Worm (Caenorhabditis elegans): Measurements from ENCODE around the gene C39E9.8.
A peak's percentile ranks its signal among the peaks of the same experiment; 100 is the strongest.

The C39E9.8 gene

ce11 chrIV:13032153-13032552 lies 47.1 kb upstream of the C39E9.8 start:
- TF ChIP-seq mab-5 (tag; optimal IDR thresholded peaks at IDR 0.05) (no peak), ceh-43 (GFP tag; optimal IDR thresholded peaks at IDR 0.05) (no peak), lsy-2 (tag; optimal IDR thresholded peaks at IDR 0.05) (no peak), nhr-237 (tag; optimal IDR thresholded peaks at IDR 0.05) (no peak), sptf-1 (tag; optimal IDR thresholded peaks at IDR 0.05) (no peak), ztf-11 (tag; optimal IDR thresholded peaks at IDR 0.05) (no peak), flh-1 (GFP tag; optimal IDR thresholded peaks at IDR 0.05) (no peak), bed-3 (GFP tag; optimal IDR thresholded peaks at IDR 0.05) (no peak), ces-1 (GFP tag; optimal IDR thresholded peaks at IDR 0.05) (no peak), tbx-8 (GFP tag; optimal IDR thresholded peaks at IDR 0.05) (no peak), ceh-39 (tag; optimal IDR thresholded peaks at IDR 0.05) (no peak), cnd-1 (tag; optimal IDR thresholded peaks at IDR 0.05) (no peak), nhr-2 (tag; optimal IDR thresholded peaks at IDR 0.05) (no peak), ham-2 (GFP tag; optimal IDR thresholded peaks at IDR 0.05) (no peak)

ce11 chrIV:13033516-13033915 lies 45.7 kb upstream of the C39E9.8 start:
- TF ChIP-seq ceh-39 (tag; optimal IDR thresholded peaks at IDR 0.05) (no peak), lin-32 (GFP tag; optimal IDR thresholded peaks at IDR 0.05) (peak; percentile 12)

- TF ChIP-seq ham-2 (GFP tag; optimal IDR thresholded peaks at IDR 0.05) = no peak
- no peak for TF ChIP-seq lsy-2 (tag; optimal IDR thresholded peaks at IDR 0.05)
- no peak for TF ChIP-seq mab-5 (tag; optimal IDR thresholded peaks at IDR 0.05)
- TF ChIP-seq nhr-2 (tag; optimal IDR thresholded peaks at IDR 0.05) = no peak
- no peak for TF ChIP-seq tbx-8 (GFP tag; optimal IDR thresholded peaks at IDR 0.05)
- TF ChIP-seq ceh-83 (GFP tag; optimal IDR thresholded peaks at IDR 0.05) = no peak
- no peak for TF ChIP-seq hlh-1 (tag; optimal IDR thresholded peaks at IDR 0.05)
- TF ChIP-seq flh-1 (GFP tag; optimal IDR thresholded peaks at IDR 0.05) = no peak
Measured at ce11 chrIV:13035302-13035701, 43.9 kb upstream of the C39E9.8 start.

- TF ChIP-seq ces-1 (GFP tag; optimal IDR thresholded peaks at IDR 0.05) (peak; percentile 12), sptf-1 (tag; optimal IDR thresholded peaks at IDR 0.05) (no peak), ceh-43 (GFP tag; optimal IDR thresholded peaks at IDR 0.05) (no peak), unc-39 (tag; optimal IDR thresholded peaks at IDR 0.05) (no peak), ceh-83 (GFP tag; optimal IDR thresholded peaks at IDR 0.05) (peak; percentile 7), unc-62 (GFP tag; optimal IDR thresholded peaks at IDR 0.05) (peak; percentile 33), bed-3 (GFP tag; optimal IDR thresholded peaks at IDR 0.05) (no peak), nhr-28 (tag; optimal IDR thresholded peaks at IDR 0.05) (no peak), ztf-11 (tag; optimal IDR thresholded peaks at IDR 0.05) (no peak), mls-2 (tag; optimal IDR thresholded peaks at IDR 0.05) (no peak), sem-2 (GFP tag; optimal IDR thresholded peaks at IDR 0.05) (no peak), elt-1 (tag; optimal IDR thresholded peaks at IDR 0.05; ENCODE audit: borderline replicate concordance, insufficient read depth) (peak; percentile 92), mab-5 (tag; optimal IDR thresholded peaks at IDR 0.05) (no peak)
Measured at ce11 chrIV:13036835-13037234, 42.4 kb upstream of the C39E9.8 start.

ce11 chrIV:13038888-13039287 lies 40.4 kb upstream of the C39E9.8 start, which contains the start of gene F49E11.2:
Gene F49E11.2 (minus strand): TSS chrIV:13038988.
- TF ChIP-seq sptf-1 (tag; optimal IDR thresholded peaks at IDR 0.05) (no peak), hlh-1 (tag; optimal IDR thresholded peaks at IDR 0.05) (no peak), nhr-76 (tag; optimal IDR thresholded peaks at IDR 0.05) (no peak), lin-13 (tag; optimal IDR thresholded peaks at IDR 0.05) (no peak), mep-1 (tag; optimal IDR thresholded peaks at IDR 0.05) (no peak), unc-39 (tag; optimal IDR thresholded peaks at IDR 0.05) (no peak), lsy-2 (tag; optimal IDR thresholded peaks at IDR 0.05) (no peak), lin-32 (GFP tag; optimal IDR thresholded peaks at IDR 0.05) (no peak), cnd-1 (tag; optimal IDR thresholded peaks at IDR 0.05) (no peak), unc-62 (GFP tag; optimal IDR thresholded peaks at IDR 0.05) (no peak), pha-4 (tag; optimal IDR thresholded peaks at IDR 0.05) (no peak), ham-2 (GFP tag; optimal IDR thresholded peaks at IDR 0.05) (no peak), elt-1 (tag; optimal IDR thresholded peaks at IDR 0.05; ENCODE audit: borderline replicate concordance, insufficient read depth) (no peak), ztf-11 (tag; optimal IDR thresholded peaks at IDR 0.05) (no peak), sem-2 (GFP tag; optimal IDR thresholded peaks at IDR 0.05) (no peak)

ce11 chrIV:13041486-13041885 lies 37.8 kb upstream of the C39E9.8 start:
- TF ChIP-seq nhr-12 (tag; optimal IDR thresholded peaks at IDR 0.05) (no peak), mep-1 (tag; optimal IDR thresholded peaks at IDR 0.05) (no peak), nhr-237 (tag; optimal IDR thresholded peaks at IDR 0.05) (no peak), pha-4 (tag; optimal IDR thresholded peaks at IDR 0.05) (no peak), nhr-2 (tag; optimal IDR thresholded peaks at IDR 0.05) (no peak), ztf-11 (tag; optimal IDR thresholded peaks at IDR 0.05) (no peak), lsy-2 (tag; optimal IDR thresholded peaks at IDR 0.05) (no peak), unc-39 (tag; optimal IDR thresholded peaks at IDR 0.05) (no peak), sem-2 (GFP tag; optimal IDR thresholded peaks at IDR 0.05) (no peak), bed-3 (GFP tag; optimal IDR thresholded peaks at IDR 0.05) (no peak), lin-13 (tag; optimal IDR thresholded peaks at IDR 0.05) (no peak), ceh-43 (GFP tag; optimal IDR thresholded peaks at IDR 0.05) (no peak)

Measured in whole organism, mixed stage, embryonic.